Worm (Caenorhabditis elegans): ENCODE data around the gene luc-7L3.

DNA sequence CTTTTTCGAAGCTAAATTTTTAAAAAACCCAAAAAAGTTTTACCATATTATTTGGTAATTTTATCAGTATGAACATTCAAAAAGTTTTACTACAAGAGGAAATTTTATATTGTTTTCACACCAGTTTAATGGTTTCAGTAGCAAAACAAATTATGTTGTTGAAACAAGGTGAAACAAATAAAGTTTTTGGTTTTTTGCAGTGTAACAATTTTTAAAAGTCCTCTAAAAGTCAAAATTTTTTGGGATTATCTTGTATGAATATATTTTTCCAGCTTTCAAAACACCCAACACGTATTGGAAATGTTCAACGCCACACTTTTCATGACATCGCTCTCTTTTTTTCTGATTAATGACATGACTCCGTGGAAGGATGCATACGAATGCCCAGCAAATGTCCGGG is 19.1 kb upstream of the luc-7L3 start, which contains the start of gene srt-54:
- TF ChIP-seq F13H6.1 (tag; optimal IDR thresholded peaks at IDR 0.05) (no peak), gmeb-2 (tag; optimal IDR thresholded peaks at IDR 0.05) (no peak), rnt-1 (tag; optimal IDR thresholded peaks at IDR 0.05) (no peak), hlh-13 (GFP tag; optimal IDR thresholded peaks at IDR 0.05) (no peak)

Data from whole organism, late embryonic.